Worm (Caenorhabditis elegans) whole organism, early embryonic: ENCODE data around the gene F48G7.9.

ENCODE experiments used
- B0310.2 ChIP-seq: sonication (generic microtip); optimal IDR thresholded peaks from 2 replicates; lab custom pipeline; 2016; ENCODE audit warnings: mild to moderate bottlenecking, missing genetic modification characterization, missing compliant biosample characterization
- F13C5.2 ChIP-seq: sonication (generic microtip); optimal IDR thresholded peaks from 2 replicates; lab custom pipeline; 2017; ENCODE audit warnings: mild to moderate bottlenecking, missing genetic modification characterization, inconsistent platforms, missing compliant biosample characterization
- aly-1 ChIP-seq: sonication (generic microtip); optimal IDR thresholded peaks from 2 replicates; lab custom pipeline; 2016; ENCODE audit warnings: missing genetic modification characterization, missing compliant biosample characterization
- ama-1 ChIP-seq: fragments of 150-350 bp; optimal IDR thresholded peaks from 2 replicates; lab custom pipeline; 2014
- ceh-13 ChIP-seq: fragments of 200-800 bp; sonication (Bioruptor generic); optimal IDR thresholded peaks from 2 replicates; lab custom pipeline; 2018; ENCODE audit warnings: mild to moderate bottlenecking, missing genetic modification characterization, missing compliant biosample characterization
- ceh-36 ChIP-seq: sonication (generic microtip); optimal IDR thresholded peaks from 2 replicates; lab custom pipeline; 2016; ENCODE audit warnings: missing genetic modification characterization, inconsistent platforms, missing compliant biosample characterization
- ets-7 ChIP-seq: sonication (generic microtip); optimal IDR thresholded peaks from 2 replicates; lab custom pipeline; 2016; ENCODE audit warnings: missing genotype, missing genetic modification characterization, missing compliant biosample characterization
- flt-1 ChIP-seq: fragments of 200-800 bp; sonication (Bioruptor generic); IDR thresholded peaks from 2 replicates; pipeline ENCODE4 v1.3.6; 2022; ENCODE audit warnings: missing genetic modification characterization, missing compliant biosample characterization
- hmbx-1 ChIP-seq: sonication (generic microtip); optimal IDR thresholded peaks from 2 replicates; lab custom pipeline; 2016; ENCODE audit warnings: mild to moderate bottlenecking, missing genetic modification characterization, missing compliant biosample characterization
- hmg-4 ChIP-seq: fragments of 200-800 bp; sonication (Bioruptor generic); optimal IDR thresholded peaks from 2 replicates; lab custom pipeline; 2018; ENCODE audit warnings: mild to moderate bottlenecking, missing genetic modification characterization, missing compliant biosample characterization
- hnd-1 ChIP-seq: sonication (generic microtip); optimal IDR thresholded peaks from 2 replicates; lab custom pipeline; 2016; ENCODE audit warnings: missing genetic modification characterization, missing compliant biosample characterization
- pes-1 ChIP-seq: fragments of 200-800 bp; sonication (Bioruptor generic); IDR thresholded peaks from 2 replicates; pipeline ENCODE4 v1.3.6; 2022; ENCODE audit warnings: missing genetic modification reagents, missing genetic modification characterization, missing compliant biosample characterization
- scrt-1 ChIP-seq: fragments of 200-800 bp; sonication (Bioruptor generic); IDR thresholded peaks from 2 replicates; pipeline ENCODE4 v1.3.6; 2022; ENCODE audit warnings: missing genetic modification characterization, missing compliant biosample characterization
- sea-1 ChIP-seq: fragments of 200-800 bp; sonication (Bioruptor generic); conservative IDR thresholded peaks from 2 replicates; pipeline ENCODE4 v1.3.6; 2022; ENCODE audit warnings: missing genetic modification characterization, missing compliant biosample characterization
- tbx-11 ChIP-seq: fragments of 200-800 bp; sonication (Bioruptor generic); IDR thresholded peaks from 2 replicates; pipeline ENCODE4 v1.3.6; 2022; ENCODE audit warnings: missing genetic modification characterization, missing compliant biosample characterization
- tbx-37 ChIP-seq: fragments of 200-800 bp; sonication (Bioruptor generic); conservative IDR thresholded peaks from 2 replicates; pipeline ENCODE4 v1.3.6; 2022; ENCODE audit warnings: missing genetic modification reagents, missing genetic modification characterization, missing compliant biosample characterization
- tra-4 ChIP-seq: sonication (generic microtip); optimal IDR thresholded peaks from 2 replicates; lab custom pipeline; 2017; ENCODE audit warnings: missing genetic modification characterization, missing compliant biosample characterization

F48G7.9 gene

ce11 chrV:628527-628926, at the start of gene F48G7.9:
Gene F48G7.9, minus strand, starts transcription at chrV:628627.
- TF ChIP-seq hnd-1 (tag; lab: Kevin White, UChicago): no peak
- no peak for TF ChIP-seq ceh-13 (GFP tag; lab: Kevin White, UChicago)

- TF ChIP-seq flt-1 (no peak), tra-4 (tag; lab: Kevin White, UChicago) (no peak), hmg-4 (GFP tag; lab: Kevin White, UChicago) (no peak), tbx-11 (GFP tag; lab: Robert Waterston, UW) (no peak), ceh-36 (tag; lab: Kevin White, UChicago) (no peak), F13C5.2 (tag; lab: Kevin White, UChicago) (no peak), hnd-1 (tag; lab: Kevin White, UChicago) (no peak), ets-7 (tag; lab: Kevin White, UChicago) (no peak), scrt-1 (GFP tag; lab: Robert Waterston, UW) (no peak), ceh-13 (GFP tag; lab: Kevin White, UChicago) (no peak), pes-1 (GFP tag; lab: Robert Waterston, UW) (no peak), B0310.2 (tag; lab: Kevin White, UChicago) (no peak), sea-1 (GFP tag; lab: Robert Waterston, UW) (no peak), tbx-37 (GFP tag; lab: Robert Waterston, UW) (no peak), hmbx-1 (no peak), aly-1 (tag; lab: Kevin White, UChicago) (no peak)
Measured at ce11 chrV:676550-677084, 48.2 kb upstream of the F48G7.9 start, which contains the start of the genes fbxa-72 and srx-21. Gene fbxa-72, minus strand, starts transcription at chrV:676753. Gene srx-21, plus strand, starts transcription at chrV:677034.

ce11 chrV:676090-676489, 47.7 kb upstream of the F48G7.9 start:
- TF ChIP-seq hmbx-1: no peak
- no peak for TF ChIP-seq hmg-4 (GFP tag; lab: Kevin White, UChicago)
- TF ChIP-seq tbx-37 (GFP tag; lab: Robert Waterston, UW): no peak
- no peak for TF ChIP-seq ama-1 (lab: Kevin White, UChicago)
- no peak for TF ChIP-seq ceh-13 (GFP tag; lab: Kevin White, UChicago)
- no peak for TF ChIP-seq tra-4 (tag; lab: Kevin White, UChicago)
- no peak for TF ChIP-seq F13C5.2 (tag; lab: Kevin White, UChicago)
- no peak for TF ChIP-seq aly-1 (tag; lab: Kevin White, UChicago)
- TF ChIP-seq flt-1: no peak
- TF ChIP-seq sea-1 (GFP tag; lab: Robert Waterston, UW): no peak
- TF ChIP-seq ets-7 (tag; lab: Kevin White, UChicago): no peak
- TF ChIP-seq tbx-11 (GFP tag; lab: Robert Waterston, UW): no peak
- TF ChIP-seq ceh-36 (tag; lab: Kevin White, UChicago): no peak
- TF ChIP-seq hnd-1 (tag; lab: Kevin White, UChicago): no peak
- no peak for TF ChIP-seq pes-1 (GFP tag; lab: Robert Waterston, UW)
- TF ChIP-seq B0310.2 (tag; lab: Kevin White, UChicago): no peak
- TF ChIP-seq scrt-1 (GFP tag; lab: Robert Waterston, UW): no peak

ce11 chrV:674213-674612, 45.8 kb upstream of the F48G7.9 start, which contains the start of gene sru-25:
Gene sru-25, minus strand, starts transcription at chrV:674313.
- TF ChIP-seq tbx-37 (GFP tag; lab: Robert Waterston, UW) (no peak), ama-1 (lab: Kevin White, UChicago) (no peak), ets-7 (tag; lab: Kevin White, UChicago) (no peak), F13C5.2 (tag; lab: Kevin White, UChicago) (no peak), pes-1 (GFP tag; lab: Robert Waterston, UW) (no peak), flt-1 (no peak), hmbx-1 (no peak), tra-4 (tag; lab: Kevin White, UChicago) (no peak), sea-1 (GFP tag; lab: Robert Waterston, UW) (no peak), ceh-13 (GFP tag; lab: Kevin White, UChicago) (no peak), ceh-36 (tag; lab: Kevin White, UChicago) (no peak)

ce11 chrV:671342-671741, 42.9 kb upstream of the F48G7.9 start, which contains the start of gene sru-24:
Gene sru-24, minus strand, starts transcription at chrV:671442.
- no peak for TF ChIP-seq ceh-13 (GFP tag; lab: Kevin White, UChicago)
- TF ChIP-seq hmg-4 (GFP tag; lab: Kevin White, UChicago): no peak
- no peak for TF ChIP-seq hnd-1 (tag; lab: Kevin White, UChicago)
- no peak for TF ChIP-seq tra-4 (tag; lab: Kevin White, UChicago)
- no peak for TF ChIP-seq ceh-36 (tag; lab: Kevin White, UChicago)
- no peak for TF ChIP-seq B0310.2 (tag; lab: Kevin White, UChicago)
- TF ChIP-seq F13C5.2 (tag; lab: Kevin White, UChicago): no peak
- TF ChIP-seq hmbx-1: no peak
- no peak for TF ChIP-seq pes-1 (GFP tag; lab: Robert Waterston, UW)

ce11 chrV:667459-667858, 39.0 kb upstream of the F48G7.9 start, which contains the start of gene nhr-180:
Gene nhr-180, minus strand, starts transcription at chrV:667510.
- TF ChIP-seq tra-4 (tag; lab: Kevin White, UChicago) (no peak), B0310.2 (tag; lab: Kevin White, UChicago) (no peak), tbx-11 (GFP tag; lab: Robert Waterston, UW) (no peak), hnd-1 (tag; lab: Kevin White, UChicago) (no peak), F13C5.2 (tag; lab: Kevin White, UChicago) (no peak), ama-1 (lab: Kevin White, UChicago) (no peak), hmg-4 (GFP tag; lab: Kevin White, UChicago) (no peak), pes-1 (GFP tag; lab: Robert Waterston, UW) (no peak), tbx-37 (GFP tag; lab: Robert Waterston, UW) (no peak), ets-7 (tag; lab: Kevin White, UChicago) (no peak), hmbx-1 (no peak)

ce11 chrV:664337-664847, 36.0 kb upstream of the F48G7.9 start, which contains the start of the genes F31F4.11 and srh-266:
Gene F31F4.11, minus strand, starts transcription at chrV:664437.
Gene srh-266, plus strand, starts transcription at chrV:664797.
- TF ChIP-seq hmg-4 (GFP tag; lab: Kevin White, UChicago) (no peak), F13C5.2 (tag; lab: Kevin White, UChicago) (no peak), aly-1 (tag; lab: Kevin White, UChicago) (no peak), ama-1 (lab: Kevin White, UChicago) (no peak), ceh-36 (tag; lab: Kevin White, UChicago) (no peak), ets-7 (tag; lab: Kevin White, UChicago) (no peak), flt-1 (no peak), pes-1 (GFP tag; lab: Robert Waterston, UW) (no peak), ceh-13 (GFP tag; lab: Kevin White, UChicago) (no peak), scrt-1 (GFP tag; lab: Robert Waterston, UW) (no peak)
